Worm (Caenorhabditis elegans): ENCODE data around the gene cpna-5.

DNA sequence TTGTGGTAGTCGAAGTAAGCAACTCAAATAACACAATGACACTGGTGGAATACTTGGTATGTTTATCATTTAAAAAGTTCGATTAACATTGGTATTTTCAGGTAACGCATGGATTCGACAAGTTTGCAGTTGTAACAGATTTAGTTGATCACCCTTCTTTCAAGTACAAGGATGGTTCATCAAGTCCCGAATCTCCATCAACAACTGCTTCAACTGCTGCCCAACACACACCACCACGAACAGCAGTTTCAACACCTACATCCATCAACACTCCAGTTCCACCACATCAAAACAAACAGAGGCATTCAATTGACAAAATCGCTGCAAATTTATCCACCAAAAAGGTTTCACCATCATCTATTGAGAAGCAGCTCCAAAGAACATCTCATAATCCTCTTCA is 35.9 kb downstream of the cpna-5 start:
- TF ChIP-seq ama-1 (optimal IDR thresholded peaks at IDR 0.05) = no peak
- no peak for TF ChIP-seq ets-7 (tag; optimal IDR thresholded peaks at IDR 0.05)
